Fruit fly (Drosophila melanogaster) whole organism, embryonic: ENCODE results near the gene odd.
A peak's percentile ranks its signal among the peaks of the same experiment; 100 is the strongest.

Experiments used
- ATbp ChIP-seq: fragments of 200-800 bp; sonication (Bioruptor generic); optimal IDR thresholded peaks from 2 replicates; lab custom pipeline; 2017; ENCODE audit warnings: missing biosample characterization, mild to moderate bottlenecking, missing genetic modification characterization, missing genetic modification reagents
- Adf1 ChIP-seq: fragments of 200-800 bp; sonication (Bioruptor generic); IDR thresholded peaks from 2 replicates; pipeline ENCODE4 v1.3.6; 2022; ENCODE audit warnings: missing biosample characterization, missing genetic modification characterization
- Antp ChIP-seq: fragments of 200-800 bp; sonication (Bioruptor generic); optimal IDR thresholded peaks from 3 replicates; lab custom pipeline; 2016; ENCODE audit warnings: missing biosample characterization, missing genetic modification characterization
- B-H2 ChIP-seq: fragments of 200-800 bp; sonication (Bioruptor generic); optimal IDR thresholded peaks from 2 replicates; lab custom pipeline; 2018; ENCODE audit warnings: missing biosample characterization, mild to moderate bottlenecking, missing genetic modification characterization
- C15 ChIP-seq: fragments of 200-800 bp; sonication (Bioruptor generic); IDR thresholded peaks from 3 replicates; pipeline ENCODE4 v1.3.6; 2022; ENCODE audit warnings: missing biosample characterization, missing genetic modification characterization
- CG10209 ChIP-seq: fragments of 200-800 bp; sonication (Bioruptor generic); optimal IDR thresholded peaks from 3 replicates; lab custom pipeline; 2017; ENCODE audit warnings: missing biosample characterization, mild to moderate bottlenecking, missing genetic modification characterization, missing genetic modification reagents
- CG10979 ChIP-seq: fragments of 200-800 bp; sonication (Bioruptor generic); optimal IDR thresholded peaks from 2 replicates; lab custom pipeline; 2018; ENCODE audit warnings: missing biosample characterization, mild to moderate bottlenecking, missing genetic modification characterization, moderate library complexity
- CG11085 ChIP-seq: fragments of 200-800 bp; sonication (Bioruptor generic); IDR thresholded peaks from 2 replicates; pipeline ENCODE4 v1.3.6; 2022; ENCODE audit warnings: missing biosample characterization, missing genetic modification characterization
- CG11504 ChIP-seq: fragments of 200-800 bp; sonication (Bioruptor generic); optimal IDR thresholded peaks from 3 replicates; lab custom pipeline; 2019; ENCODE audit warnings: missing biosample characterization, mild to moderate bottlenecking, missing genetic modification characterization, moderate library complexity
- CG12391 ChIP-seq: fragments of 200-800 bp; sonication (Bioruptor generic); optimal IDR thresholded peaks from 3 replicates; lab custom pipeline; 2018; ENCODE audit warnings: missing biosample characterization, mild to moderate bottlenecking, missing genetic modification characterization, moderate library complexity
- CG13894 ChIP-seq: fragments of 200-800 bp; sonication (Bioruptor generic); optimal IDR thresholded peaks from 3 replicates; lab custom pipeline; 2018; ENCODE audit warnings: missing biosample characterization, mild to moderate bottlenecking, missing genetic modification characterization, moderate library complexity
- CG2199 ChIP-seq: fragments of 200-800 bp; sonication (Bioruptor generic); IDR thresholded peaks from 3 replicates; pipeline ENCODE4 v1.3.6; 2022; ENCODE audit warnings: missing biosample characterization, missing genetic modification characterization
- CG31441 ChIP-seq: fragments of 200-800 bp; sonication (Bioruptor generic); IDR thresholded peaks from 2 replicates; pipeline ENCODE4 v1.3.6; 2022; ENCODE audit warnings: missing biosample characterization, missing genetic modification characterization
- CG33213 ChIP-seq: fragments of 200-800 bp; sonication (Bioruptor generic); optimal IDR thresholded peaks from 3 replicates; lab custom pipeline; 2016; ENCODE audit warnings: missing biosample characterization, missing genetic modification characterization
- CG33557 ChIP-seq: fragments of 200-800 bp; sonication (Bioruptor generic); optimal IDR thresholded peaks from 2 replicates; lab custom pipeline; 2019; ENCODE audit warnings: missing biosample characterization, mild to moderate bottlenecking, missing genetic modification characterization, moderate library complexity
- CG34422 ChIP-seq: fragments of 200-800 bp; sonication (Bioruptor generic); IDR thresholded peaks from 3 replicates; pipeline ENCODE4 v1.3.6; 2022; ENCODE audit warnings: missing biosample characterization, missing genetic modification characterization
- CG42726 ChIP-seq: fragments of 200-800 bp; sonication (Bioruptor generic); IDR thresholded peaks from 2 replicates; pipeline ENCODE4 v1.3.6; 2022; ENCODE audit warnings: missing biosample characterization, missing genetic modification characterization; ENCODE audit not compliant: partially characterized antibody
- CG4404 ChIP-seq: fragments of 200-800 bp; sonication (Bioruptor generic); IDR thresholded peaks from 2 replicates; pipeline ENCODE4 v1.3.6; 2022; ENCODE audit warnings: missing biosample characterization, missing genetic modification characterization
- CG7839 ChIP-seq: fragments of 200-800 bp; sonication (Bioruptor generic); optimal IDR thresholded peaks from 3 replicates; lab custom pipeline; 2018; ENCODE audit warnings: missing biosample characterization, mild to moderate bottlenecking, missing genetic modification characterization, moderate library complexity
- CG8290 ChIP-seq, 3 experiments: fragments of 200-800 bp; sonication (Bioruptor generic); optimal IDR thresholded peaks; 2 replicates each; lab custom pipeline; 2016 to 2019; ENCODE audit warnings: missing biosample characterization in 3 of 3, missing genetic modification characterization in 3 of 3, mild to moderate bottlenecking in 2 of 3, moderate library complexity in 1 of 3
- CG8388 ChIP-seq: fragments of 200-800 bp; sonication (Bioruptor generic); optimal IDR thresholded peaks from 2 replicates; lab custom pipeline; 2019; ENCODE audit warnings: missing biosample characterization, mild to moderate bottlenecking, missing genetic modification characterization, moderate library complexity
- CG8924 ChIP-seq: fragments of 200-800 bp; optimal IDR thresholded peaks from 3 replicates; lab custom pipeline; 2019; ENCODE audit warnings: missing biosample characterization, mild to moderate bottlenecking, missing genetic modification characterization, moderate library complexity
- D19A ChIP-seq: fragments of 200-800 bp; optimal IDR thresholded peaks from 3 replicates; lab custom pipeline; 2019; ENCODE audit warnings: missing biosample characterization, mild to moderate bottlenecking, missing genetic modification characterization, moderate library complexity
- MESR4 ChIP-seq: fragments of 200-800 bp; sonication (Bioruptor generic); optimal IDR thresholded peaks from 2 replicates; lab custom pipeline; 2018; ENCODE audit warnings: missing biosample characterization, mild to moderate bottlenecking, missing genetic modification characterization, moderate library complexity
- Med ChIP-seq: fragments of 200-800 bp; sonication (Bioruptor generic); peaks from one replicate; lab custom pipeline; 2016; ENCODE audit warnings: missing biosample characterization, missing genetic modification characterization, mild to moderate bottlenecking, inconsistent platforms, moderate library complexity
- Mes4 ChIP-seq: fragments of 200-800 bp; sonication (Bioruptor generic); optimal IDR thresholded peaks from 2 replicates; lab custom pipeline; 2016; ENCODE audit warnings: missing biosample characterization, missing genetic modification characterization
- Myb ChIP-seq: fragments of 200-800 bp; sonication (Bioruptor generic); optimal IDR thresholded peaks from 2 replicates; lab custom pipeline; 2016; ENCODE audit warnings: missing biosample characterization, missing genetic modification characterization
- Vsx1 ChIP-seq: fragments of 200-800 bp; sonication (Bioruptor generic); optimal IDR thresholded peaks from 2 replicates; lab custom pipeline; 2017; ENCODE audit warnings: missing biosample characterization, mild to moderate bottlenecking, missing genetic modification characterization, missing genetic modification reagents
- Xrp1 ChIP-seq: fragments of 200-800 bp; sonication (Bioruptor generic); IDR thresholded peaks from 2 replicates; pipeline ENCODE4 v1.3.6; 2022; ENCODE audit warnings: missing biosample characterization, missing genetic modification characterization
- ac ChIP-seq: fragments of 200-800 bp; sonication (Bioruptor generic); optimal IDR thresholded peaks from 3 replicates; lab custom pipeline; 2017; ENCODE audit warnings: missing biosample characterization, mild to moderate bottlenecking, missing genetic modification characterization
- az2 ChIP-seq: fragments of 200-800 bp; sonication (Bioruptor generic); optimal IDR thresholded peaks from 3 replicates; lab custom pipeline; 2016; ENCODE audit warnings: missing biosample characterization, missing genetic modification characterization
- bab2 ChIP-seq: fragments of 200-800 bp; sonication (Bioruptor generic); optimal IDR thresholded peaks from 2 replicates; lab custom pipeline; 2016; ENCODE audit warnings: missing biosample characterization, missing genetic modification characterization
- btn ChIP-seq: fragments of 200-800 bp; sonication (Bioruptor generic); optimal IDR thresholded peaks from 2 replicates; lab custom pipeline; 2016; ENCODE audit warnings: missing biosample characterization, missing genetic modification characterization
- crol ChIP-seq: fragments of 200-800 bp; sonication (Bioruptor generic); IDR thresholded peaks from 2 replicates; pipeline ENCODE4 v1.3.6; 2022; ENCODE audit warnings: missing biosample characterization, missing genetic modification characterization
- fd102C ChIP-seq: fragments of 200-800 bp; sonication (Bioruptor generic); optimal IDR thresholded peaks from 2 replicates; lab custom pipeline; 2018; ENCODE audit warnings: missing biosample characterization, mild to moderate bottlenecking, missing genetic modification characterization, moderate library complexity
- gcm ChIP-seq: fragments of 200-800 bp; sonication (Bioruptor generic); optimal IDR thresholded peaks from 2 replicates; lab custom pipeline; 2019; ENCODE audit warnings: missing biosample characterization, mild to moderate bottlenecking, missing genetic modification characterization, moderate library complexity
- gsb-n ChIP-seq: fragments of 200-800 bp; sonication (Bioruptor generic); optimal IDR thresholded peaks from 3 replicates; lab custom pipeline; 2018; ENCODE audit warnings: missing biosample characterization, mild to moderate bottlenecking, missing genetic modification characterization
- hth ChIP-seq: fragments of >200 bp; optimal IDR thresholded peaks from 2 replicates; lab custom pipeline; 2017; ENCODE audit warnings: inconsistent platforms
- kah ChIP-seq: fragments of 200-800 bp; sonication (Bioruptor generic); optimal IDR thresholded peaks from 2 replicates; lab custom pipeline; 2018; ENCODE audit warnings: missing biosample characterization, mild to moderate bottlenecking, missing genetic modification characterization
- maf-S ChIP-seq: fragments of 200-800 bp; sonication (Bioruptor generic); optimal IDR thresholded peaks from 2 replicates; lab custom pipeline; 2016; ENCODE audit warnings: missing biosample characterization, missing genetic modification characterization
- otp ChIP-seq: fragments of 200-800 bp; sonication (Bioruptor generic); IDR thresholded peaks from 3 replicates; pipeline ENCODE4, ENCODE4 v1.3.6; 2022; ENCODE audit warnings: missing biosample characterization, missing genetic modification characterization
- phol ChIP-seq: fragments of 200-800 bp; sonication (Bioruptor generic); optimal IDR thresholded peaks from 3 replicates; lab custom pipeline; 2018; ENCODE audit warnings: missing biosample characterization, mild to moderate bottlenecking, missing genetic modification characterization, moderate library complexity
- pita ChIP-seq: fragments of 200-800 bp; sonication (Bioruptor generic); optimal IDR thresholded peaks from 2 replicates; lab custom pipeline; 2017; ENCODE audit warnings: missing biosample characterization, mild to moderate bottlenecking, missing genetic modification characterization
- pum ChIP-seq: fragments of 200-800 bp; sonication (Bioruptor generic); optimal IDR thresholded peaks from 2 replicates; lab custom pipeline; 2016; ENCODE audit warnings: missing biosample characterization, missing genetic modification characterization
- rib ChIP-seq: fragments of 200-800 bp; sonication (Bioruptor generic); IDR thresholded peaks from 2 replicates; pipeline ENCODE4 v1.3.6; 2022; ENCODE audit warnings: missing biosample characterization, missing genetic modification characterization
- salm ChIP-seq: fragments of 200-800 bp; sonication (Bioruptor generic); optimal IDR thresholded peaks from 2 replicates; lab custom pipeline; 2018; ENCODE audit warnings: missing biosample characterization, mild to moderate bottlenecking, missing genetic modification characterization
- sc ChIP-seq, 3 experiments: fragments of >200 bp in 2 of 3; fragments of 200-800 bp in 1 of 3; sonication (Bioruptor generic) in 1 of 3; optimal IDR thresholded peaks; 2 replicates in 2 of 3; 3 replicates in 1 of 3; lab custom pipeline; 2017; ENCODE audit warnings: mild to moderate bottlenecking in 1 of 3, missing biosample characterization in 1 of 3, missing genetic modification characterization in 1 of 3, missing genetic modification reagents in 1 of 3
- sens-2 ChIP-seq: fragments of 200-800 bp; sonication (Bioruptor generic); IDR thresholded peaks from 2 replicates; pipeline ENCODE4 v1.3.6; 2022; ENCODE audit warnings: missing biosample characterization, missing genetic modification characterization
- sima ChIP-seq: fragments of 200-800 bp; sonication (Bioruptor generic); optimal IDR thresholded peaks from 2 replicates; lab custom pipeline; 2016; ENCODE audit warnings: missing biosample characterization, missing genetic modification characterization
- tup ChIP-seq: fragments of 200-800 bp; sonication (Bioruptor generic); optimal IDR thresholded peaks from 2 replicates; lab custom pipeline; 2016; ENCODE audit warnings: missing biosample characterization, mild to moderate bottlenecking, missing genetic modification characterization, moderate library complexity

Gene odd

dm6 chr2L:3600847-3601246, 5.7 kb downstream of the odd start (continued):
- TF ChIP-seq CG7839 (tag; lab: Kevin White, UChicago): peak; percentile 33
- TF ChIP-seq otp (GFP tag; lab: Robert Waterston, UW): peak; percentile 57; the same call in 1 of the 3 replicates
- TF ChIP-seq phol (tag; lab: Kevin White, UChicago): peak; percentile 41
- peak; percentile 60 for TF ChIP-seq CG10979 (tag; lab: Kevin White, UChicago)
- TF ChIP-seq CG33557: peak; percentile 46
- TF ChIP-seq crol: no peak
- TF ChIP-seq az2: peak; percentile 39
- no peak for TF ChIP-seq maf-S (GFP tag; lab: Kevin White, UChicago)
- TF ChIP-seq B-H2 (GFP tag; lab: Kevin White, UChicago): no peak
- no peak for TF ChIP-seq hth (lab: Kevin White, UChicago)
- no peak for TF ChIP-seq CG13894 (tag; lab: Kevin White, UChicago)
- no peak for TF ChIP-seq gcm (GFP tag; lab: Kevin White, UChicago)
- TF ChIP-seq CG8388 (GFP tag; lab: Kevin White, UChicago): peak; percentile 36
- TF ChIP-seq fd102C (GFP tag; lab: Kevin White, UChicago): peak; percentile 38
- no peak for TF ChIP-seq CG11085
- TF ChIP-seq sc (optimal IDR thresholded peaks at IDR 0.05; lab: Kevin White, UChicago): no peak
- TF ChIP-seq sc (GFP tag; optimal IDR thresholded peaks at IDR 0.05; lab: Kevin White, UChicago): peak; percentile 16
- TF ChIP-seq CG8924 (tag; lab: Kevin White, UChicago): peak; percentile 18
- peak; percentile 7 for TF ChIP-seq Mes4 (GFP tag; lab: Kevin White, UChicago)
- TF ChIP-seq kah (GFP tag; lab: Kevin White, UChicago): no peak
- TF ChIP-seq Adf1: no peak
- TF ChIP-seq ac: peak; percentile 45
- 0 out of 3 replicates have a peak, but pooled peaks have one; percentile 22 for TF ChIP-seq CG2199 (GFP tag; lab: Robert Waterston, UW)
- peak; percentile 30 for TF ChIP-seq Antp (GFP tag; lab: Kevin White, UChicago)
- no peak for TF ChIP-seq btn (GFP tag; lab: Kevin White, UChicago)
- no peak for TF ChIP-seq sima
- no peak for TF ChIP-seq CG33213 (GFP tag; lab: Kevin White, UChicago)
- no peak for TF ChIP-seq MESR4 (GFP tag; lab: Kevin White, UChicago)
- TF ChIP-seq Myb (GFP tag; lab: Kevin White, UChicago): no peak
- no peak for TF ChIP-seq pita (GFP tag; lab: Kevin White, UChicago)
- TF ChIP-seq CG11504: peak; percentile 33
- peak; percentile 32 for TF ChIP-seq bab2 (GFP tag; lab: Kevin White, UChicago)
- TF ChIP-seq gsb-n (tag; lab: Kevin White, UChicago): peak; percentile 41
- TF ChIP-seq Med (GFP tag; lab: Kevin White, UChicago): peak; percentile 60
- TF ChIP-seq CG12391 (tag; lab: Kevin White, UChicago): peak; percentile 30
- TF ChIP-seq CG10209 (GFP tag; lab: Kevin White, UChicago): peak; percentile 18
- no peak for TF ChIP-seq rib (GFP tag; lab: Robert Waterston, UW)
- TF ChIP-seq D19A (tag; lab: Kevin White, UChicago): peak; percentile 34
- TF ChIP-seq CG42726 (GFP tag; lab: Robert Waterston, UW): no peak
- TF ChIP-seq Vsx1 (GFP tag; lab: Kevin White, UChicago): no peak
- TF ChIP-seq salm (tag; lab: Kevin White, UChicago): no peak
- TF ChIP-seq Xrp1 (GFP tag; lab: Robert Waterston, UW): peak; percentile 72
- 0 out of 2 replicates have a peak, but pooled peaks have one; percentile 46 for TF ChIP-seq sens-2 (GFP tag; lab: Robert Waterston, UW)
- TF ChIP-seq pum (GFP tag; lab: Kevin White, UChicago): peak; percentile 37
- 0 out of 2 replicates have a peak, but pooled peaks have one; percentile 9 for TF ChIP-seq CG31441 (GFP tag; lab: Robert Waterston, UW)
- peak; percentile 41 for TF ChIP-seq tup (GFP tag; lab: Kevin White, UChicago)
- no peak for TF ChIP-seq CG34422
- TF ChIP-seq C15 (GFP tag; lab: Robert Waterston, UW): no peak
- no peak for TF ChIP-seq ATbp
- no peak for TF ChIP-seq CG8290 (GFP tag; optimal IDR thresholded peaks at IDR 0.05; lab: Kevin White, UChicago)
- TF ChIP-seq CG8290 (tag; optimal IDR thresholded peaks at IDR 0.05; lab: Kevin White, UChicago): no peak
- peak; percentile 47 for TF ChIP-seq CG4404 (GFP tag; lab: Robert Waterston, UW)
